Fruit fly (Drosophila melanogaster) whole organism, embryonic: ENCODE data around the gene Ac13E.

ENCODE experiments used
- Antp ChIP-seq: fragments of 200-800 bp; sonication (Bioruptor generic); optimal IDR thresholded peaks from 3 replicates; lab custom pipeline; 2016; ENCODE audit warnings: missing biosample characterization, missing genetic modification characterization
- B-H2 ChIP-seq: fragments of 200-800 bp; sonication (Bioruptor generic); optimal IDR thresholded peaks from 2 replicates; lab custom pipeline; 2018; ENCODE audit warnings: missing biosample characterization, mild to moderate bottlenecking, missing genetic modification characterization
- CG10959 ChIP-seq: fragments of 200-800 bp; sonication (Bioruptor generic); IDR thresholded peaks from 2 replicates; pipeline ENCODE4 v1.3.6; 2022; ENCODE audit warnings: missing biosample characterization, missing genetic modification characterization
- CG11504 ChIP-seq: fragments of 200-800 bp; sonication (Bioruptor generic); optimal IDR thresholded peaks from 3 replicates; lab custom pipeline; 2019; ENCODE audit warnings: missing biosample characterization, mild to moderate bottlenecking, missing genetic modification characterization, moderate library complexity
- CG12744 ChIP-seq: fragments of 200-800 bp; sonication (Bioruptor generic); optimal IDR thresholded peaks from 2 replicates; lab custom pipeline; 2016; ENCODE audit warnings: missing biosample characterization, missing genetic modification characterization
- CG1529 ChIP-seq: fragments of 200-800 bp; sonication (Bioruptor generic); optimal IDR thresholded peaks from 3 replicates; lab custom pipeline; 2018; ENCODE audit warnings: missing biosample characterization, missing genetic modification characterization
- CG17328 ChIP-seq: fragments of 200-800 bp; sonication (Bioruptor generic); IDR thresholded peaks from 2 replicates; pipeline ENCODE4 v1.3.6; 2022; ENCODE audit warnings: missing biosample characterization, missing genetic modification characterization
- CG18011 ChIP-seq: fragments of 200-800 bp; sonication (Bioruptor generic); optimal IDR thresholded peaks from 2 replicates; lab custom pipeline; 2017; ENCODE audit warnings: missing biosample characterization, missing genetic modification characterization, mild to moderate bottlenecking, moderate library complexity, missing genotype
- CG2129 ChIP-seq: fragments of 200-800 bp; sonication (Bioruptor generic); IDR thresholded peaks from 2 replicates; pipeline ENCODE4 v1.3.6; 2022; ENCODE audit warnings: missing biosample characterization, missing genetic modification characterization; ENCODE audit not compliant: partially characterized antibody
- CG3726 ChIP-seq: fragments of 200-800 bp; sonication (Bioruptor generic); IDR thresholded peaks from 3 replicates; pipeline ENCODE4, ENCODE4 v1.3.6; 2022; ENCODE audit warnings: missing biosample characterization, missing genetic modification characterization
- CG42726 ChIP-seq: fragments of 200-800 bp; sonication (Bioruptor generic); IDR thresholded peaks from 2 replicates; pipeline ENCODE4 v1.3.6; 2022; ENCODE audit warnings: missing biosample characterization, missing genetic modification characterization; ENCODE audit not compliant: partially characterized antibody
- CG4282 ChIP-seq: fragments of 200-800 bp; sonication (Bioruptor generic); optimal IDR thresholded peaks from 2 replicates; lab custom pipeline; 2016; ENCODE audit warnings: missing biosample characterization, missing genetic modification characterization
- CG4820 ChIP-seq: fragments of 200-800 bp; sonication (Bioruptor generic); optimal IDR thresholded peaks from 3 replicates; lab custom pipeline; 2016; ENCODE audit warnings: missing biosample characterization, missing genetic modification characterization
- CG5245 ChIP-seq: fragments of 200-800 bp; sonication (Bioruptor generic); optimal IDR thresholded peaks from 3 replicates; lab custom pipeline; 2016; ENCODE audit warnings: missing biosample characterization, missing genetic modification characterization
- CG6765 ChIP-seq: fragments of 200-800 bp; sonication (Bioruptor generic); optimal IDR thresholded peaks from 3 replicates; lab custom pipeline; 2017; ENCODE audit warnings: missing biosample characterization, mild to moderate bottlenecking, missing genetic modification characterization
- CG7271 ChIP-seq: fragments of 200-800 bp; sonication (Bioruptor generic); optimal IDR thresholded peaks from 2 replicates; lab custom pipeline; 2018; ENCODE audit warnings: missing biosample characterization, mild to moderate bottlenecking, missing genetic modification characterization, moderate library complexity
- CG7786 ChIP-seq: fragments of 200-800 bp; sonication (Bioruptor generic); optimal IDR thresholded peaks from 2 replicates; lab custom pipeline; 2016; ENCODE audit warnings: missing biosample characterization, missing genetic modification characterization
- CG7839 ChIP-seq: fragments of 200-800 bp; sonication (Bioruptor generic); optimal IDR thresholded peaks from 3 replicates; lab custom pipeline; 2018; ENCODE audit warnings: missing biosample characterization, mild to moderate bottlenecking, missing genetic modification characterization, moderate library complexity
- CG8281 ChIP-seq: fragments of 200-800 bp; sonication (Bioruptor generic); optimal IDR thresholded peaks from 2 replicates; lab custom pipeline; 2018; ENCODE audit warnings: missing biosample characterization, mild to moderate bottlenecking, missing genetic modification characterization, moderate library complexity
- CG8924 ChIP-seq: fragments of 200-800 bp; optimal IDR thresholded peaks from 3 replicates; lab custom pipeline; 2019; ENCODE audit warnings: missing biosample characterization, mild to moderate bottlenecking, missing genetic modification characterization, moderate library complexity
- CG9215 ChIP-seq: fragments of 200-800 bp; sonication (Bioruptor generic); IDR thresholded peaks from 2 replicates; pipeline ENCODE4 v1.3.6; 2022; ENCODE audit warnings: missing biosample characterization, missing genetic modification characterization
- CoRest ChIP-seq: fragments of 200-800 bp; sonication (Bioruptor generic); optimal IDR thresholded peaks from 3 replicates; lab custom pipeline; 2018; ENCODE audit warnings: missing biosample characterization, mild to moderate bottlenecking, missing genetic modification characterization, moderate library complexity
- Dfd ChIP-seq, 2 experiments: fragments of >200 bp; optimal IDR thresholded peaks; 2 replicates each; lab custom pipeline; 2017; ENCODE audit warnings: missing biosample characterization in 2 of 2, missing genetic modification characterization in 2 of 2
- Dip3 ChIP-seq: fragments of 200-800 bp; sonication (Bioruptor generic); optimal IDR thresholded peaks from 3 replicates; lab custom pipeline; 2016; ENCODE audit warnings: missing biosample characterization, missing genetic modification characterization
- Doc2 ChIP-seq: fragments of 200-800 bp; sonication (Bioruptor generic); IDR thresholded peaks from 2 replicates; pipeline ENCODE4 v1.3.6; 2022; ENCODE audit warnings: missing biosample characterization, missing genetic modification characterization
- Doc3 ChIP-seq: fragments of 200-800 bp; sonication (Bioruptor generic); IDR thresholded peaks from 3 replicates; pipeline ENCODE4 v1.3.6; 2022; ENCODE audit warnings: missing biosample characterization, missing genetic modification characterization; ENCODE audit not compliant: partially characterized antibody
- Dp ChIP-seq: fragments of 200-800 bp; sonication (Bioruptor generic); optimal IDR thresholded peaks from 2 replicates; lab custom pipeline; 2018; ENCODE audit warnings: missing biosample characterization, mild to moderate bottlenecking, missing genetic modification characterization, moderate library complexity
- Drgx ChIP-seq: fragments of 200-800 bp; sonication (Bioruptor generic); IDR thresholded peaks from 2 replicates; pipeline ENCODE4 v1.3.6; 2022; ENCODE audit warnings: missing biosample characterization, missing genetic modification characterization
- Hr39 ChIP-seq: fragments of >200 bp; optimal IDR thresholded peaks from 2 replicates; lab custom pipeline; 2017
- Hr78 ChIP-seq, 2 experiments: fragments of 200-800 bp in 1 of 2; fragments of >200 bp in 1 of 2; sonication (Bioruptor generic) in 1 of 2; optimal IDR thresholded peaks; 2 replicates each; lab custom pipeline; 2017 to 2019; ENCODE audit warnings: missing biosample characterization in 2 of 2, missing genetic modification characterization in 2 of 2, mild to moderate bottlenecking in 1 of 2, moderate library complexity in 1 of 2
- Kr ChIP-seq: fragments of 200-800 bp; sonication (Bioruptor generic); optimal IDR thresholded peaks from 2 replicates; lab custom pipeline; 2017; ENCODE audit warnings: missing biosample characterization, mild to moderate bottlenecking, missing genetic modification characterization
- Mad ChIP-seq: fragments of 200-800 bp; sonication (Bioruptor generic); optimal IDR thresholded peaks from 2 replicates; lab custom pipeline; 2016; ENCODE audit warnings: missing biosample characterization, missing genetic modification characterization
- Nf-YA ChIP-seq: fragments of 200-800 bp; sonication (Bioruptor generic); IDR thresholded peaks from 2 replicates; pipeline ENCODE4 v1.3.6; 2022; ENCODE audit warnings: missing biosample characterization, missing genetic modification characterization
- Opbp ChIP-seq: fragments of 200-800 bp; sonication (Bioruptor generic); IDR thresholded peaks from 3 replicates; pipeline ENCODE4 v1.3.6; 2022; ENCODE audit warnings: missing biosample characterization, missing genetic modification characterization; ENCODE audit not compliant: partially characterized antibody
- Vsx1 ChIP-seq: fragments of 200-800 bp; sonication (Bioruptor generic); optimal IDR thresholded peaks from 2 replicates; lab custom pipeline; 2017; ENCODE audit warnings: missing biosample characterization, mild to moderate bottlenecking, missing genetic modification characterization, missing genetic modification reagents
- Xrp1 ChIP-seq: fragments of 200-800 bp; sonication (Bioruptor generic); IDR thresholded peaks from 2 replicates; pipeline ENCODE4 v1.3.6; 2022; ENCODE audit warnings: missing biosample characterization, missing genetic modification characterization
- al ChIP-seq: fragments of 200-800 bp; sonication (Bioruptor generic); IDR thresholded peaks from 2 replicates; pipeline ENCODE4 v1.3.6; 2022; ENCODE audit warnings: missing biosample characterization, missing genetic modification characterization
- ara ChIP-seq: fragments of 200-800 bp; sonication (Bioruptor generic); IDR thresholded peaks from 2 replicates; pipeline ENCODE4 v1.3.6; 2022; ENCODE audit warnings: missing biosample characterization, missing genetic modification characterization
- crp ChIP-seq, 2 experiments: fragments of 200-800 bp; sonication (Bioruptor generic); optimal IDR thresholded peaks; 2 replicates in 1 of 2; 3 replicates in 1 of 2; lab custom pipeline; 2017; ENCODE audit warnings: missing biosample characterization in 2 of 2, missing genetic modification characterization in 2 of 2, mild to moderate bottlenecking in 1 of 2, moderate library complexity in 1 of 2
- fd96Cb ChIP-seq: fragments of 200-800 bp; sonication (Bioruptor generic); optimal IDR thresholded peaks from 2 replicates; lab custom pipeline; 2018; ENCODE audit warnings: missing biosample characterization, mild to moderate bottlenecking, missing genetic modification characterization, moderate library complexity
- fru ChIP-seq: fragments of >200 bp; optimal IDR thresholded peaks from 2 replicates; lab custom pipeline; 2017
- her ChIP-seq: fragments of 200-800 bp; sonication (Bioruptor generic); optimal IDR thresholded peaks from 2 replicates; lab custom pipeline; 2016; ENCODE audit warnings: missing biosample characterization, missing genetic modification characterization
- inv ChIP-seq: fragments of 200-800 bp; sonication (Bioruptor generic); IDR thresholded peaks from 2 replicates; pipeline ENCODE4 v1.3.6; 2022; ENCODE audit warnings: missing biosample characterization, missing genetic modification characterization; ENCODE audit not compliant: partially characterized antibody
- klu ChIP-seq: fragments of 200-800 bp; sonication (Bioruptor generic); IDR thresholded peaks from 2 replicates; pipeline ENCODE4 v1.3.6; 2022; ENCODE audit warnings: missing biosample characterization, missing genetic modification characterization
- org-1 ChIP-seq: fragments of 200-800 bp; sonication (Bioruptor generic); optimal IDR thresholded peaks from 2 replicates; lab custom pipeline; 2017; ENCODE audit warnings: missing biosample characterization, missing genetic modification characterization
- pum ChIP-seq: fragments of 200-800 bp; sonication (Bioruptor generic); optimal IDR thresholded peaks from 2 replicates; lab custom pipeline; 2016; ENCODE audit warnings: missing biosample characterization, missing genetic modification characterization
- run ChIP-seq: fragments of 200-800 bp; sonication (Bioruptor generic); optimal IDR thresholded peaks from 3 replicates; lab custom pipeline; 2018; ENCODE audit warnings: missing biosample characterization, mild to moderate bottlenecking, missing genetic modification characterization
- sob ChIP-seq: fragments of 200-800 bp; sonication (Bioruptor generic); IDR thresholded peaks from 2 replicates; pipeline ENCODE4 v1.3.6; 2022; ENCODE audit warnings: missing biosample characterization, missing genetic modification characterization
- tna ChIP-seq: fragments of 200-800 bp; sonication (Bioruptor generic); IDR thresholded peaks from 2 replicates; pipeline ENCODE4 v1.3.6; 2022; ENCODE audit warnings: missing biosample characterization, missing genetic modification characterization; ENCODE audit not compliant: partially characterized antibody
- trem ChIP-seq: fragments of 200-800 bp; optimal IDR thresholded peaks from 3 replicates; lab custom pipeline; 2019; ENCODE audit warnings: missing biosample characterization, mild to moderate bottlenecking, missing genetic modification characterization, moderate library complexity
- zfh2 ChIP-seq: fragments of 200-800 bp; sonication (Bioruptor generic); optimal IDR thresholded peaks from 2 replicates; lab custom pipeline; 2016; ENCODE audit warnings: missing biosample characterization, missing genetic modification characterization

Gene Ac13E

dm6 chrX:15579579-15579978, 25.5 kb upstream of the Ac13E start:
- no peak for TF ChIP-seq Opbp (GFP tag; lab: Robert Waterston, UW)
- TF ChIP-seq CG7786, result peak; percentile 93
- TF ChIP-seq CG12744 (GFP tag; lab: Kevin White, UChicago), result peak; percentile 82
- peak; percentile 88 for TF ChIP-seq CG11504
- TF ChIP-seq ara (GFP tag; lab: Robert Waterston, UW), result peak; percentile 92
- peak; percentile 82 for TF ChIP-seq CG1529
- TF ChIP-seq CG4820, result peak; percentile 90
- peak; percentile 94 for TF ChIP-seq her (GFP tag; lab: Kevin White, UChicago)
- peak; percentile 77 for TF ChIP-seq CG6765 (GFP tag; lab: Kevin White, UChicago)
- TF ChIP-seq Dip3 (GFP tag; lab: Kevin White, UChicago), result peak; percentile 96
- TF ChIP-seq org-1 (GFP tag; lab: Kevin White, UChicago), result peak; percentile 83
- TF ChIP-seq tna (GFP tag; lab: Robert Waterston, UW), result no peak
- no peak for TF ChIP-seq Doc3 (GFP tag; lab: Robert Waterston, UW)
- peak; percentile 94 for TF ChIP-seq Xrp1 (GFP tag; lab: Robert Waterston, UW)
- TF ChIP-seq CG8924 (tag; lab: Kevin White, UChicago), result peak; percentile 88
- peak; percentile 91 for TF ChIP-seq pum (GFP tag; lab: Kevin White, UChicago)
- TF ChIP-seq inv (GFP tag; lab: Robert Waterston, UW), result no peak
- peak; percentile 70 for TF ChIP-seq CG8281 (tag; lab: Kevin White, UChicago)
- TF ChIP-seq Antp (GFP tag; lab: Kevin White, UChicago), result peak; percentile 96
- TF ChIP-seq klu (GFP tag; lab: Robert Waterston, UW), result peak; percentile 76
- TF ChIP-seq Hr78 (GFP tag; optimal IDR thresholded peaks at IDR 0.05; lab: Kevin White, UChicago), result peak in 1 of 2 experiments; percentile 65
- TF ChIP-seq fd96Cb, result peak; percentile 85
- peak; percentile 93 for TF ChIP-seq Drgx (GFP tag; lab: Robert Waterston, UW)
- peak; percentile 38; the same call in 1 of the 2 replicates for TF ChIP-seq Doc2 (GFP tag; lab: Robert Waterston, UW)
- TF ChIP-seq CG10959 (GFP tag; lab: Robert Waterston, UW), result peak; percentile 92
- peak; percentile 95 for TF ChIP-seq CG7839 (tag; lab: Kevin White, UChicago)
- peak; percentile 91 for TF ChIP-seq CoRest (tag; lab: Kevin White, UChicago)
- TF ChIP-seq zfh2, result peak; percentile 96
- peak; percentile 80 for TF ChIP-seq CG4282 (GFP tag; lab: Kevin White, UChicago)
- no peak for TF ChIP-seq Hr39 (lab: Kevin White, UChicago)
- peak; percentile 93 for TF ChIP-seq al (GFP tag; lab: Robert Waterston, UW)
- TF ChIP-seq CG2129 (GFP tag; lab: Robert Waterston, UW), result no peak
- TF ChIP-seq Mad (GFP tag; lab: Kevin White, UChicago), result peak; percentile 92
- TF ChIP-seq CG18011 (GFP tag; lab: Kevin White, UChicago), result peak; percentile 76
- peak; percentile 47 for TF ChIP-seq CG7271 (tag; lab: Kevin White, UChicago)
- no peak for TF ChIP-seq Dfd (GFP tag; optimal IDR thresholded peaks at IDR 0.05; lab: Kevin White, UChicago)
- no peak for TF ChIP-seq Kr
- no peak for TF ChIP-seq Vsx1 (GFP tag; lab: Kevin White, UChicago)
- no peak for TF ChIP-seq fru (lab: Kevin White, UChicago)
- peak in 1 of 2 experiments; percentile 33 for TF ChIP-seq crp (GFP tag; optimal IDR thresholded peaks at IDR 0.05; lab: Kevin White, UChicago)
- TF ChIP-seq trem (tag; lab: Kevin White, UChicago), result peak; percentile 70
- peak; percentile 97 for TF ChIP-seq CG9215
- peak; percentile 68; the same call in 1 of the 3 replicates for TF ChIP-seq CG3726 (GFP tag; lab: Robert Waterston, UW)
- TF ChIP-seq Nf-YA (GFP tag; lab: Robert Waterston, UW), result peak; percentile 76
- peak; percentile 92 for TF ChIP-seq CG5245 (GFP tag; lab: Kevin White, UChicago)
- no peak for TF ChIP-seq run
- TF ChIP-seq CG17328, result peak; percentile 93
- peak; percentile 95 for TF ChIP-seq sob (GFP tag; lab: Robert Waterston, UW)
- no peak for TF ChIP-seq CG42726 (GFP tag; lab: Robert Waterston, UW)
- TF ChIP-seq B-H2 (GFP tag; lab: Kevin White, UChicago), result peak; percentile 87
- TF ChIP-seq Dp, result no peak
